Worm (Caenorhabditis elegans) whole organism, early embryonic: ENCODE measurements around the gene C05C12.4.
"Not testable (repeated sequence)": the region's sequence is repeated elsewhere in the genome, so short reads cannot be mapped to it uniquely, and the experiment has no call there.

ENCODE experiments used
- B0310.2 ChIP-seq: sonication (generic microtip); optimal IDR thresholded peaks from 2 replicates; lab custom pipeline; 2016; ENCODE audit warnings: mild to moderate bottlenecking, missing genetic modification characterization, missing compliant biosample characterization
- F13C5.2 ChIP-seq: sonication (generic microtip); optimal IDR thresholded peaks from 2 replicates; lab custom pipeline; 2017; ENCODE audit warnings: mild to moderate bottlenecking, missing genetic modification characterization, inconsistent platforms, missing compliant biosample characterization
- aly-1 ChIP-seq: sonication (generic microtip); optimal IDR thresholded peaks from 2 replicates; lab custom pipeline; 2016; ENCODE audit warnings: missing genetic modification characterization, missing compliant biosample characterization
- ama-1 ChIP-seq: fragments of 150-350 bp; optimal IDR thresholded peaks from 2 replicates; lab custom pipeline; 2014
- ceh-13 ChIP-seq: fragments of 200-800 bp; sonication (Bioruptor generic); optimal IDR thresholded peaks from 2 replicates; lab custom pipeline; 2018; ENCODE audit warnings: mild to moderate bottlenecking, missing genetic modification characterization, missing compliant biosample characterization
- ceh-36 ChIP-seq: sonication (generic microtip); optimal IDR thresholded peaks from 2 replicates; lab custom pipeline; 2016; ENCODE audit warnings: missing genetic modification characterization, inconsistent platforms, missing compliant biosample characterization
- ets-7 ChIP-seq: sonication (generic microtip); optimal IDR thresholded peaks from 2 replicates; lab custom pipeline; 2016; ENCODE audit warnings: missing genotype, missing genetic modification characterization, missing compliant biosample characterization
- flt-1 ChIP-seq: fragments of 200-800 bp; sonication (Bioruptor generic); IDR thresholded peaks from 2 replicates; pipeline ENCODE4 v1.3.6; 2022; ENCODE audit warnings: missing genetic modification characterization, missing compliant biosample characterization
- hmbx-1 ChIP-seq: sonication (generic microtip); optimal IDR thresholded peaks from 2 replicates; lab custom pipeline; 2016; ENCODE audit warnings: mild to moderate bottlenecking, missing genetic modification characterization, missing compliant biosample characterization
- hmg-4 ChIP-seq: fragments of 200-800 bp; sonication (Bioruptor generic); optimal IDR thresholded peaks from 2 replicates; lab custom pipeline; 2018; ENCODE audit warnings: mild to moderate bottlenecking, missing genetic modification characterization, missing compliant biosample characterization
- hnd-1 ChIP-seq: sonication (generic microtip); optimal IDR thresholded peaks from 2 replicates; lab custom pipeline; 2016; ENCODE audit warnings: missing genetic modification characterization, missing compliant biosample characterization
- pes-1 ChIP-seq: fragments of 200-800 bp; sonication (Bioruptor generic); IDR thresholded peaks from 2 replicates; pipeline ENCODE4 v1.3.6; 2022; ENCODE audit warnings: missing genetic modification reagents, missing genetic modification characterization, missing compliant biosample characterization
- scrt-1 ChIP-seq: fragments of 200-800 bp; sonication (Bioruptor generic); IDR thresholded peaks from 2 replicates; pipeline ENCODE4 v1.3.6; 2022; ENCODE audit warnings: missing genetic modification characterization, missing compliant biosample characterization
- sea-1 ChIP-seq: fragments of 200-800 bp; sonication (Bioruptor generic); conservative IDR thresholded peaks from 2 replicates; pipeline ENCODE4 v1.3.6; 2022; ENCODE audit warnings: missing genetic modification characterization, missing compliant biosample characterization
- tbx-11 ChIP-seq: fragments of 200-800 bp; sonication (Bioruptor generic); IDR thresholded peaks from 2 replicates; pipeline ENCODE4 v1.3.6; 2022; ENCODE audit warnings: missing genetic modification characterization, missing compliant biosample characterization
- tbx-37 ChIP-seq: fragments of 200-800 bp; sonication (Bioruptor generic); conservative IDR thresholded peaks from 2 replicates; pipeline ENCODE4 v1.3.6; 2022; ENCODE audit warnings: missing genetic modification reagents, missing genetic modification characterization, missing compliant biosample characterization
- tra-4 ChIP-seq: sonication (generic microtip); optimal IDR thresholded peaks from 2 replicates; lab custom pipeline; 2017; ENCODE audit warnings: missing genetic modification characterization, missing compliant biosample characterization

C05C12.4 gene

DNA sequence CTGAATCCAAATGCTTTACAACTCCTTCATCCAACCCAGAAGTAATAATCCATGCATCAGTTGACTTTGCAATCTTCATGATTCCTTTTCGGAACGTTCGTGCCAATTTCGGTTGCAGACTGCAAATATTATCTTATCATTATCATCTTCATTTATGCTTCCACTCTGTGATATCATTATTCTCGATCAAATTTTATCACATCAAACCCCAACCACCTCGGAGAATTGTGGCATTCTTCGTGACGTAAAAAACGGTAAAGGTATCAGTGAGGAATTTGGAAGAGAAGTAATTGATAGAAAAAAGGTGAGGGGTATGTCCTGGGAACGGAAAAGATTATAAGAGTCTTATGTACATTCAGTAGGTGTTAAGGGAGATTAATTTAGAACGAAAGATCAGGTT is 9.6 kb upstream of the C05C12.4 start:
- no peak for TF ChIP-seq tbx-11 (GFP tag; lab: Robert Waterston, UW)
- TF ChIP-seq tbx-37 (GFP tag; lab: Robert Waterston, UW): no peak
- no peak for TF ChIP-seq hmbx-1
- no peak for TF ChIP-seq ceh-13 (GFP tag; lab: Kevin White, UChicago)
- TF ChIP-seq ceh-36: no peak

ce11 chrIV:11253689-11254088 is 5.8 kb upstream of the C05C12.4 start, which contains the start of gene C05C12.1:
TSS of gene C05C12.1 (plus strand) at chrIV:11253989.
- not testable (repeated sequence) for TF ChIP-seq ama-1 (lab: Kevin White, UChicago); ceh-13 (GFP tag; lab: Kevin White, UChicago); tra-4 (tag; lab: Kevin White, UChicago)

ce11 chrIV:11247434-11247833 is 447 bp downstream of the C05C12.4 start:
- no peak for TF ChIP-seq ets-7 (tag; lab: Kevin White, UChicago)
- TF ChIP-seq hmg-4 (GFP tag; lab: Kevin White, UChicago): no peak
- no peak for TF ChIP-seq sea-1 (GFP tag; lab: Robert Waterston, UW)
- TF ChIP-seq scrt-1: no peak
- TF ChIP-seq aly-1 (tag; lab: Kevin White, UChicago): no peak
- TF ChIP-seq ceh-36: no peak
- no peak for TF ChIP-seq F13C5.2 (tag; lab: Kevin White, UChicago)
- TF ChIP-seq tra-4 (tag; lab: Kevin White, UChicago): no peak
- no peak for TF ChIP-seq tbx-11 (GFP tag; lab: Robert Waterston, UW)

DNA sequence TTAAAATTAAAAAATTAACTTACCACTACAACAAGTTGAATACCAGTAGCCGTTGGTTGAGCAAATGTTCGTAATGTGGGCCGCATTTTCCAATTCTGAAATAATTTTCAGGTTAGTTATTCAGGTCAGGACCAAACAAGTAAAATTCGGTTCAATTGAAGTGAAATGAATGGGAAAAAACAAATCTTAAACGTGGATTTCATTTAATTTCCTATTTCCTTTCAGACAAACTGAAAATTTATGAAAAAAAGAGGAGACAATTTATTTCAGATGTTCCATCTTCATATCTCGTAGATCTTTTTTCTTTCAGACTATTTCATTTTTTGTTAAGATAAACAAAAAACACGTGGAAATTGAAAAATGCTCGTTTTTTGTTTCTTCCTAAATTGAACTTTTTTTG is 6.5 kb downstream of the C05C12.4 start, which contains the start of gene C05C12.6:
Gene C05C12.6 (minus strand): TSS at position 101 of the 400 bp plus-strand sequence.
- TF ChIP-seq hmg-4 (GFP tag; lab: Kevin White, UChicago) (no peak), hmbx-1 (no peak), flt-1 (no peak), tbx-37 (GFP tag; lab: Robert Waterston, UW) (no peak), aly-1 (tag; lab: Kevin White, UChicago) (no peak), F13C5.2 (tag; lab: Kevin White, UChicago) (no peak), hnd-1 (tag; lab: Kevin White, UChicago) (no peak), tbx-11 (GFP tag; lab: Robert Waterston, UW) (no peak), scrt-1 (no peak), ama-1 (lab: Kevin White, UChicago) (no peak), B0310.2 (no peak), sea-1 (GFP tag; lab: Robert Waterston, UW) (no peak), ets-7 (tag; lab: Kevin White, UChicago) (no peak), ceh-13 (GFP tag; lab: Kevin White, UChicago) (no peak), tra-4 (tag; lab: Kevin White, UChicago) (no peak)

DNA sequence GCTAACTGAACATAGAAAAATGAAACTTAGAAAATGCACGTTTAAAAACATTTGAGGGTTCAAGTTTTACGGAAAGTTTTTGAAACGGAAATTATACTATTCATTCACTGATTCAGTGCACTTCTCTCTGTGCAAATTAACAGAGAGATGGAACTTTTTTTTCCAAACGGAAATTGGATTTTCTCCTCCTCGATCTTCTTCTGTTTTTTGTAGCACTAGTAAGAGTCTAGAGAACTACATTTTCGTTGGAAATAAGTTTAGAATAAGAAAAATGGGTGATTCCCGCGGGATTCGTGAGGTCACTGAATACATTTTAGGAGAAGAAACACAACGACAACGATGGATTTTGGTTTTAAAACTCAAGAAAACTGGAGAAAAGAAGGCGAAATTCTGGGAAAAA is 12.1 kb downstream of the C05C12.4 start:
- no peak for TF ChIP-seq F13C5.2 (tag; lab: Kevin White, UChicago)
- no peak for TF ChIP-seq ceh-36
- TF ChIP-seq hmbx-1: no peak
- no peak for TF ChIP-seq hmg-4 (GFP tag; lab: Kevin White, UChicago)
- no peak for TF ChIP-seq tra-4 (tag; lab: Kevin White, UChicago)
- TF ChIP-seq flt-1: no peak

DNA sequence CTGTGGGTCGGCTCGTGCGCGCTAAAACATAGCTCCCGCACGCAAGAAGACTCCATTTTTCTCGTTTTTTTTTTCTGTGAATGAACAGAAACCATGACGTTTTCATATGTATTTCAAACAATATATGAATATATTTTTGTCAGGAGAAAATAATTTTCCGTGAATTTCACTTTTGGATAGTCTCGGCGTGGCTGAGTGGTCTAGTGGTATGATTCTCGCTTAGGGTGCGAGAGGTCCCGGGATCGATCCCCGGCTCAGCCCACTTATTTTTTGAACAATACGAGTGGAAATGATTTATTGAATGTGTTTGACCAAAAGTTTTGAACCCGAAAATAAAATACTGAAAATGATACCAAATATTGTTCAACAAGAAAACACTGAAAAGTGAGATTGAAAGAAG is 16.5 kb downstream of the C05C12.4 start:
- TF ChIP-seq scrt-1 (no peak), ceh-13 (GFP tag; lab: Kevin White, UChicago) (no peak), pes-1 (GFP tag; lab: Robert Waterston, UW) (no peak), hnd-1 (tag; lab: Kevin White, UChicago) (no peak), ets-7 (tag; lab: Kevin White, UChicago) (no peak), tra-4 (tag; lab: Kevin White, UChicago) (no peak), B0310.2 (no peak), tbx-11 (GFP tag; lab: Robert Waterston, UW) (no peak), sea-1 (GFP tag; lab: Robert Waterston, UW) (no peak)

DNA sequence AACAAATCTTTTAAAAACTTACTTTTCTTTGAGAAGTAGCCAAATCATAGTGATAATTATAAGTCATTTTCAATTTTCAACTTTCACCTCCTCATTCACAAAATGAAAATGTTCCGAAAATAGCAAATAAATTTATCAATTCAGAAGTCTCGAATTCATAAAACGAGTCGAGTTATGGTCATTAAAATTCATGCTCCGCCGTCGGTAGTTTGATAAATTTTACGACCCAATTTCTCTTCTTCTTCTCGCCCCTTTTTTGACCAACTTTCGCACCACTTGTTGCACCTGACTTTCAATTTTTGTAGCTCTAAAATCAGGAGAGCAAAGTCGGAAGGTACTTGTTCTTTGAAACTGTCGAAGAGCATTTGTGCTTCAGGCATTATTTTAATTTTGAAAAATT is 17.8 kb downstream of the C05C12.4 start, which contains the start of gene best-7:
Gene best-7 (minus strand): TSS at position 239 of the 400 bp plus-strand sequence.
- TF ChIP-seq F13C5.2 (tag; lab: Kevin White, UChicago) (no peak), ceh-13 (GFP tag; lab: Kevin White, UChicago) (no peak), aly-1 (tag; lab: Kevin White, UChicago) (no peak), hmg-4 (GFP tag; lab: Kevin White, UChicago) (no peak), ets-7 (tag; lab: Kevin White, UChicago) (no peak), B0310.2 (no peak), ama-1 (lab: Kevin White, UChicago) (no peak), tra-4 (tag; lab: Kevin White, UChicago) (no peak), ceh-36 (no peak), hmbx-1 (no peak)

DNA sequence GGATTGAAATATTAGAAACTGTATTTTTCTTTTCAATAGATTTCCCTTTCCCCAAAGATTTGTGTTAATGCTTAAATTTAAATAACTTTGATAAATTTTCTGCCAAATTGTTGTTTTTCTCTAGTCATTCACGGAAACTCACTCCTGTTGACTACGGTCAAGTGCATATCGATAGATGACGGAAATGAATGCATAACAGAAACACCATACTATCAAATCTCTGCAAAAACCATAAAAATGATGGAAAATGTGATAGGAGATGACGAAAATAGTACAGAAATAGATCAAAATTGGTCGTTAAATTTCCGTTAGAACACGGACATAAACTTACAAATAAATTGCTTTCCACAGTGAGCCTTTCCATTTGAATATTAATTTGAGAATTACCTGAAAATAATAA is 18.9 kb downstream of the C05C12.4 start:
- TF ChIP-seq hmg-4 (GFP tag; lab: Kevin White, UChicago) (no peak), aly-1 (tag; lab: Kevin White, UChicago) (no peak), tbx-37 (GFP tag; lab: Robert Waterston, UW) (no peak), ceh-13 (GFP tag; lab: Kevin White, UChicago) (no peak), pes-1 (GFP tag; lab: Robert Waterston, UW) (no peak), ama-1 (lab: Kevin White, UChicago) (no peak), flt-1 (no peak)
